Fruit fly (Drosophila melanogaster) whole organism, adult: Measurements from ENCODE around the gene Blos2.
A peak's percentile ranks its signal among the peaks of the same experiment; 100 is the strongest.

Source experiments
- CG33017 ChIP-seq: fragments of 200-800 bp; sonication (Bioruptor generic); optimal IDR thresholded peaks from 2 replicates; lab custom pipeline; 2018; ENCODE audit warnings: missing biosample characterization, mild to moderate bottlenecking, missing genetic modification characterization, moderate library complexity
- CG7045 ChIP-seq: fragments of 200-800 bp; sonication (Bioruptor generic); optimal IDR thresholded peaks from 2 replicates; lab custom pipeline; 2017; ENCODE audit warnings: missing biosample characterization, mild to moderate bottlenecking, missing genetic modification characterization
- cnc ChIP-seq, 2 experiments: fragments of >200 bp; optimal IDR thresholded peaks; 2 replicates each; lab custom pipeline; 2017
- toe ChIP-seq: fragments of 200-800 bp; sonication (Bioruptor generic); optimal IDR thresholded peaks from 2 replicates; lab custom pipeline; 2016; ENCODE audit warnings: missing biosample characterization, missing genetic modification characterization

dm6 chr3L:11091943-11092609 is 30.7 kb downstream of the Blos2 start:
- TF ChIP-seq cnc (optimal IDR thresholded peaks at IDR 0.05; lab: Kevin White, UChicago) (no peak), CG7045 (GFP tag; lab: Kevin White, UChicago) (peak; percentile 56), CG33017 (tag; lab: Kevin White, UChicago) (peak; percentile 50), toe (GFP tag; lab: Kevin White, UChicago) (peak; percentile 75)
